Fruit fly (Drosophila melanogaster) whole organism, pupa: Measurements from ENCODE around the gene Arc42.

Source experiments
- CG8159 ChIP-seq: fragments of 200-800 bp; sonication (Bioruptor generic); optimal IDR thresholded peaks from 3 replicates; lab custom pipeline; 2018; ENCODE audit warnings: missing biosample characterization, mild to moderate bottlenecking, missing genetic modification characterization, moderate library complexity
- EcR ChIP-seq: fragments of 200-800 bp; sonication (Bioruptor generic); optimal IDR thresholded peaks from 3 replicates; lab custom pipeline; 2019; ENCODE audit warnings: missing biosample characterization, missing genetic modification characterization, mild to moderate bottlenecking, moderate library complexity, missing genetic modification reagents

DNA sequence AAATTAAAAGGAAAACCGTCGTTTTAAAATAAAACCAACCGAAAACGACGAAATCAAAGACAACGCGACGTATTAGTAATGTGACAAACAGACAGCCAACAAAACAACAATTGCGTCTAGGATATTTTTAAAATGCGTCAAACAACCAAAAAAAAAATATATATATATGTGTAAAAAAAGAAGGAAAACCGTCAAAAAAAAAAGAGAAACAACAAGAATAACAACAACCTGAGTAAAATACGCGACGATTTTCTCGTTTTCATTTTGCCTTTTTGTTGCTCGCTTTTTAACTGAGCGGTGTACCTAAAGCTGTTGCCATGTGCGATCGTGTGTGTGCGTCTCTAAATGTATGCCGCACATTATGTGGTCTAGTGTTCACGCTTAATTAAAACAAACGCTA is 44.0 kb upstream of the Arc42 start:
- TF ChIP-seq EcR (GFP tag; lab: Kevin White, UChicago) (no peak), CG8159 (tag; lab: Kevin White, UChicago) (no peak)
